Worm (Caenorhabditis elegans) whole organism, early embryonic: ENCODE results near the gene nhr-107.

ENCODE experiments used
- B0310.2 ChIP-seq: sonication (generic microtip); optimal IDR thresholded peaks from 2 replicates; lab custom pipeline; 2016; ENCODE audit warnings: mild to moderate bottlenecking, missing genetic modification characterization, missing compliant biosample characterization
- aly-1 ChIP-seq: sonication (generic microtip); optimal IDR thresholded peaks from 2 replicates; lab custom pipeline; 2016; ENCODE audit warnings: missing genetic modification characterization, missing compliant biosample characterization
- ama-1 ChIP-seq: fragments of 150-350 bp; optimal IDR thresholded peaks from 2 replicates; lab custom pipeline; 2014
- ceh-36 ChIP-seq: sonication (generic microtip); optimal IDR thresholded peaks from 2 replicates; lab custom pipeline; 2016; ENCODE audit warnings: missing genetic modification characterization, inconsistent platforms, missing compliant biosample characterization
- flt-1 ChIP-seq: fragments of 200-800 bp; sonication (Bioruptor generic); IDR thresholded peaks from 2 replicates; pipeline ENCODE4 v1.3.6; 2022; ENCODE audit warnings: missing genetic modification characterization, missing compliant biosample characterization
- hmg-4 ChIP-seq: fragments of 200-800 bp; sonication (Bioruptor generic); optimal IDR thresholded peaks from 2 replicates; lab custom pipeline; 2018; ENCODE audit warnings: mild to moderate bottlenecking, missing genetic modification characterization, missing compliant biosample characterization
- hnd-1 ChIP-seq: sonication (generic microtip); optimal IDR thresholded peaks from 2 replicates; lab custom pipeline; 2016; ENCODE audit warnings: missing genetic modification characterization, missing compliant biosample characterization
- pes-1 ChIP-seq: fragments of 200-800 bp; sonication (Bioruptor generic); IDR thresholded peaks from 2 replicates; pipeline ENCODE4 v1.3.6; 2022; ENCODE audit warnings: missing genetic modification reagents, missing genetic modification characterization, missing compliant biosample characterization
- sea-1 ChIP-seq: fragments of 200-800 bp; sonication (Bioruptor generic); conservative IDR thresholded peaks from 2 replicates; pipeline ENCODE4 v1.3.6; 2022; ENCODE audit warnings: missing genetic modification characterization, missing compliant biosample characterization
- tbx-11 ChIP-seq: fragments of 200-800 bp; sonication (Bioruptor generic); IDR thresholded peaks from 2 replicates; pipeline ENCODE4 v1.3.6; 2022; ENCODE audit warnings: missing genetic modification characterization, missing compliant biosample characterization
- tbx-37 ChIP-seq: fragments of 200-800 bp; sonication (Bioruptor generic); conservative IDR thresholded peaks from 2 replicates; pipeline ENCODE4 v1.3.6; 2022; ENCODE audit warnings: missing genetic modification reagents, missing genetic modification characterization, missing compliant biosample characterization
- tra-4 ChIP-seq: sonication (generic microtip); optimal IDR thresholded peaks from 2 replicates; lab custom pipeline; 2017; ENCODE audit warnings: missing genetic modification characterization, missing compliant biosample characterization

DNA sequence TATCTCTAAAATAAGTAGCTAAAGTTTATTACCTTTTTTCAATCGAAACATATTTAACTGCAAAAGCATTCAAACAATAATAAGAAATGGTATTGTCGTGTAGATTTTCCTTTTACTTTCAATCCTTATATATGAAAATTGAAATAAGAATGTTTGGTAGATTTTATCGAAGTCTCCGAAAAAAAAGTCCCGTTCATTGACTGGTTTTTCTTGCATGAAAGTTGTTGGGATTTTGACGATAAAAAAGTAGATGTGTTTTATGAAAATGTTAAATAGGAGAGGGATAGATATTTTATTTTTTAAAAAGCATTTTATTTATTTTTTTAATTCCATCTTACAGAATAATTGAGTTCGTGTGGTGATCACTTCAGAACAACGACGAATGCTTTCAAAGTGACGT is 19.0 kb upstream of the nhr-107 start, which contains the start of gene C33G8.13:
- TF ChIP-seq hmg-4 (GFP tag; lab: Kevin White, UChicago): no peak
- TF ChIP-seq ama-1: no peak
- TF ChIP-seq tbx-37 (GFP tag; lab: Robert Waterston, UW): no peak
- TF ChIP-seq aly-1 (tag; lab: Kevin White, UChicago): no peak
- no peak for TF ChIP-seq B0310.2 (tag; lab: Kevin White, UChicago)
- no peak for TF ChIP-seq tbx-11
- TF ChIP-seq sea-1: no peak
- TF ChIP-seq flt-1 (GFP tag; lab: Robert Waterston, UW): no peak
- no peak for TF ChIP-seq ceh-36 (tag; lab: Kevin White, UChicago)
- TF ChIP-seq pes-1 (GFP tag; lab: Robert Waterston, UW): no peak
- no peak for TF ChIP-seq hnd-1
- no peak for TF ChIP-seq tra-4 (tag; lab: Kevin White, UChicago)
